Worm (Caenorhabditis elegans) whole organism, young adult: ENCODE results near the gene C23F12.9.

Experiments used
- B0035.1 ChIP-seq: sonication (generic microtip); optimal IDR thresholded peaks from 2 replicates; lab custom pipeline; 2016; ENCODE audit warnings: missing genetic modification characterization, mild to moderate bottlenecking, missing compliant biosample characterization, missing genotype, missing genetic modification reagents
- D2030.7 ChIP-seq: fragments of 200-800 bp; sonication (Bioruptor generic); IDR thresholded peaks from 2 replicates; pipeline ENCODE4 v1.3.6; 2022; ENCODE audit warnings: missing genetic modification reagents, missing genetic modification characterization, missing compliant biosample characterization
- F57C9.4 ChIP-seq: sonication (generic microtip); optimal IDR thresholded peaks from 2 replicates; lab custom pipeline; 2017; ENCODE audit warnings: mild to moderate bottlenecking, missing genetic modification characterization, missing compliant biosample characterization
- ama-1 ChIP-seq, 3 experiments: fragments of 150-350 bp in 1 of 3; sonication (generic microtip) in 2 of 3; optimal IDR thresholded peaks; 2 replicates each; lab custom pipeline; 2014 to 2018; ENCODE audit warnings: missing biosample characterization in 2 of 3, missing genetic modification characterization in 2 of 3, missing genetic modification reagents in 2 of 3
- aptf-3 ChIP-seq: fragments of 200-800 bp; sonication (Bioruptor generic); IDR thresholded peaks from 2 replicates; pipeline ENCODE4 v1.3.6; 2022; ENCODE audit warnings: missing genetic modification characterization, missing compliant biosample characterization
- cebp-1 ChIP-seq, 2 experiments: fragments of 200-800 bp in 1 of 2; sonication (Bioruptor generic) in 1 of 2; sonication (generic microtip) in 1 of 2; IDR thresholded peaks in 1 of 2; optimal IDR thresholded peaks in 1 of 2; 2 replicates each; pipeline versions ENCODE4 v1.3.6 to Lab custom; 2017 to 2022; ENCODE audit warnings: missing compliant biosample characterization in 2 of 2, missing genetic modification characterization in 2 of 2, mild to moderate bottlenecking in 1 of 2, missing genetic modification reagents in 1 of 2, moderate library complexity in 1 of 2
- ceh-79 ChIP-seq: sonication (generic microtip); optimal IDR thresholded peaks from 2 replicates; lab custom pipeline; 2017; ENCODE audit warnings: mild to moderate bottlenecking, missing genetic modification characterization, missing compliant biosample characterization
- die-1 ChIP-seq: sonication (generic microtip); optimal IDR thresholded peaks from 2 replicates; lab custom pipeline; 2016; ENCODE audit warnings: missing genotype, mild to moderate bottlenecking, missing genetic modification characterization, missing compliant biosample characterization
- dpff-1 ChIP-seq: sonication (generic microtip); optimal IDR thresholded peaks from 2 replicates; lab custom pipeline; 2017; ENCODE audit warnings: mild to moderate bottlenecking, missing genetic modification characterization, missing compliant biosample characterization
- dpl-1 ChIP-seq: fragments of 150-350 bp; optimal IDR thresholded peaks from 2 replicates; lab custom pipeline; 2014; ENCODE audit warnings: missing biosample characterization, missing genetic modification reagents, missing genetic modification characterization
- ekl-4 ChIP-seq: fragments of 200-800 bp; sonication (Bioruptor generic); IDR thresholded peaks from 2 replicates; pipeline ENCODE4 v1.3.6; 2022; ENCODE audit warnings: missing genetic modification reagents, missing genetic modification characterization, missing compliant biosample characterization
- fkh-3 ChIP-seq: sonication (generic microtip); optimal IDR thresholded peaks from 2 replicates; lab custom pipeline; 2016; ENCODE audit warnings: mild to moderate bottlenecking, missing genetic modification characterization, missing compliant biosample characterization
- hsf-1 ChIP-seq: fragments of 200-800 bp; sonication (Bioruptor generic); IDR thresholded peaks from 2 replicates; pipeline ENCODE4 v1.3.6; 2022; ENCODE audit warnings: missing genetic modification reagents, missing genetic modification characterization, missing compliant biosample characterization
- lag-1 ChIP-seq: fragments of 200-800 bp; sonication (Bioruptor generic); IDR thresholded peaks from 2 replicates; pipeline ENCODE4 v1.3.6; 2022; ENCODE audit warnings: missing genetic modification reagents, missing genetic modification characterization, missing compliant biosample characterization
- let-526 ChIP-seq: fragments of 200-800 bp; sonication (Bioruptor generic); IDR thresholded peaks from 2 replicates; pipeline ENCODE4 v1.3.6; 2022; ENCODE audit warnings: missing genetic modification reagents, missing genetic modification characterization, missing compliant biosample characterization
- lin-35 ChIP-seq, 3 experiments: fragments of 150-350 bp in 2 of 3; sonication (generic microtip) in 1 of 3; optimal IDR thresholded peaks; 2 replicates each; lab custom pipeline; 2014 to 2018; ENCODE audit warnings: missing biosample characterization in 3 of 3, missing genetic modification characterization in 3 of 3, missing genetic modification reagents in 3 of 3
- lsl-1 ChIP-seq: fragments of 200-800 bp; sonication (Bioruptor generic); optimal IDR thresholded peaks from 2 replicates; lab custom pipeline; 2018; ENCODE audit warnings: mild to moderate bottlenecking, missing genetic modification characterization, moderate library complexity, missing compliant biosample characterization
- madf-10 ChIP-seq: sonication (generic microtip); optimal IDR thresholded peaks from 2 replicates; lab custom pipeline; 2016; ENCODE audit warnings: mild to moderate bottlenecking, missing genetic modification characterization, missing compliant biosample characterization
- mcd-1 ChIP-seq: fragments of 200-800 bp; sonication (Bioruptor generic); IDR thresholded peaks from 2 replicates; pipeline ENCODE4 v1.3.6; 2022; ENCODE audit warnings: missing genetic modification reagents, missing genetic modification characterization, missing compliant biosample characterization
- nfya-1 ChIP-seq: sonication (generic microtip); optimal IDR thresholded peaks from 2 replicates; lab custom pipeline; 2017; ENCODE audit warnings: antibody characterized with exemption, missing compliant biosample characterization, missing genetic modification characterization, borderline replicate concordance; ENCODE audit not compliant: insufficient read depth
- nfyb-1 ChIP-seq: fragments of 200-800 bp; sonication (Bioruptor generic); IDR thresholded peaks from 2 replicates; pipeline ENCODE4 v1.3.6; 2022; ENCODE audit warnings: missing genetic modification reagents, missing genetic modification characterization, missing compliant biosample characterization
- nhr-179 ChIP-seq: sonication (generic microtip); optimal IDR thresholded peaks from 2 replicates; lab custom pipeline; 2016; ENCODE audit warnings: mild to moderate bottlenecking, missing genetic modification characterization, missing compliant biosample characterization
- nhr-80 ChIP-seq: sonication (generic microtip); optimal IDR thresholded peaks from 2 replicates; lab custom pipeline; 2016; ENCODE audit warnings: missing genetic modification characterization, missing compliant biosample characterization
- sdz-38 ChIP-seq: sonication (generic microtip); optimal IDR thresholded peaks from 2 replicates; lab custom pipeline; 2016; ENCODE audit warnings: missing genotype, missing genetic modification characterization, missing compliant biosample characterization
- sea-2 ChIP-seq: fragments of 200-800 bp; sonication (Bioruptor generic); IDR thresholded peaks from 2 replicates; pipeline ENCODE4 v1.3.6; 2022; ENCODE audit warnings: missing genetic modification characterization, missing compliant biosample characterization
- snpc-3.4 ChIP-seq: sonication (generic microtip); optimal IDR thresholded peaks from 2 replicates; lab custom pipeline; 2017; ENCODE audit warnings: missing genetic modification characterization, mild to moderate bottlenecking, missing compliant biosample characterization, antibody characterized with exemption, moderate library complexity, missing genotype, missing genetic modification reagents
- tlf-1 ChIP-seq: fragments of 200-800 bp; sonication (Bioruptor generic); optimal IDR thresholded peaks from 2 replicates; lab custom pipeline; 2018; ENCODE audit warnings: mild to moderate bottlenecking, missing genetic modification characterization, missing compliant biosample characterization
- unc-62 ChIP-seq: fragments of 150-350 bp; optimal IDR thresholded peaks from 2 replicates; lab custom pipeline; 2014; ENCODE audit warnings: missing biosample characterization, missing genetic modification reagents, missing genetic modification characterization
- ztf-18 ChIP-seq: sonication (generic microtip); optimal IDR thresholded peaks from 2 replicates; lab custom pipeline; 2016; ENCODE audit warnings: missing genotype, mild to moderate bottlenecking, missing genetic modification characterization, missing compliant biosample characterization

Gene C23F12.9

DNA sequence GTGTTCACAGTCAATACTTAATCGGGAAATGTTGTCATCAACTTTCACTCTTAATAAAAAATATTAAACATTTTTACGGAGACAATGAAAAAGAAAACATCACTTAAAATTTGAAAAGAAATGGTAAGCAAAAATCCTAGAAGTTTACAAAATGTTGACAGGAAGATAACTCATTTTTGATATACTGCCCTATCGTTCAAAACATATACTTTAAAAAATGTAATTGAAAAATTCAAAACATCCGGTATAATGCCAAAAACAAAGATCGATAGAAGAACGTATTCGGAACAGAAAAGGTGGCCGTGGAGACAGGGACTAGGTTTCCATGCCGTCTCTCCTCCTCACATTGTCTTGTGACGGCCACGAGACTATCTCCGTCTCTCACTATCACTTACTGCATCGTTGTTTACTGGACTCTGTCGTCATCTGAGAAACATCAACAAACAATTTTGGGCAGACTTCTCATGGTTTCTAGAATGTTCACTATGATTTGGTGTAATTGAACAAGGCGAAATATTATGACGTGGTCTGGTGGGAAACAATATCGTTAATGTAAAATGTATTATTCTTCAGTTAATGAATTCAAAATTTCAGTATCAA lies 46.4 kb upstream of the C23F12.9 start, which contains the start of gene oga-1 (continued):
- no peak for TF ChIP-seq ama-1 (optimal IDR thresholded peaks at IDR 0.05; lab: Kevin White, UChicago)
- TF ChIP-seq ama-1 (GFP tag; optimal IDR thresholded peaks at IDR 0.05; lab: Kevin White, UChicago), result no peak
- TF ChIP-seq nfya-1, result no peak
- TF ChIP-seq cebp-1 (GFP tag; IDR thresholded peaks at IDR 0.05; lab: Robert Waterston, UW), result no peak; the same call in 1 of the 2 replicates
- TF ChIP-seq cebp-1 (tag; optimal IDR thresholded peaks at IDR 0.05; lab: Kevin White, UChicago), result no peak
- TF ChIP-seq mcd-1 (GFP tag; lab: Robert Waterston, UW), result no peak
- peak; percentile 63 for TF ChIP-seq ekl-4 (GFP tag; lab: Robert Waterston, UW)

DNA sequence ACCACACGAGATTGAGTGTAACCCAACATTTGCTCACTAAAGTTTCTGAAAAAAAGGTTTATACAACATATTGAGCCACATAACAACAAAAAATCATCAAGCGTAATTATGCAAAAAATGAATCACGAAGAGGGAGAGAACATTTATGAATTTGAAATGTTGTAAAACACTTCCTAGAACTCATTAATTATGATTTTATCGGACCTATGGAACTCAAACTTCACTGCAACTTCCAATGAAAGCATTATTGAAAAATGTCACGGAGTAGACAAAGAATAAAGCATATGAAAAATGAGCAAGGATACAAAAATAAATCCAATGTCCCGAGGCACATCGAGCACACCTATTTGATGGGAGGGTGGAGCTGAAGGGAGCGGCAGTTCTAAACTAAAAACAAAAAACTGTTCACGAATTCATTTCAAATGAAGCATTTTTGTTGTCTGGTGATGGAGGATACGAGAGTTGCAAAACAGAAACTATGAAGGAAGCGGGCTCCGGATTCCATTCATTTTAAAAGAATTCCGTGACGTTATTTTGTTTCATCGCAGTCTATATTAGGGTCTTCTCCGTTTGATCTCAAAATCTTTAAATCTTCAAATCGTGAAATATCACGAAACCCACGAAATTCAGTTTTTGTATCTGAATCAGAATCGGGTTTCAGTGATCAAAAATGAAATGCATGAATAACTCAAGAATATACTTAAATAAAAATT lies 43.9 kb upstream of the C23F12.9 start, which contains the start of gene flp-20:
Gene flp-20, minus strand, starts transcription at position 51 of the 713 bp plus-strand sequence.
- no peak for TF ChIP-seq unc-62
- TF ChIP-seq fkh-3 (tag; lab: Kevin White, UChicago), result no peak
- TF ChIP-seq lin-35 (GFP tag; optimal IDR thresholded peaks at IDR 0.05; lab: Kevin White, UChicago), result no peak
- no peak for TF ChIP-seq hsf-1 (GFP tag; lab: Robert Waterston, UW)
- TF ChIP-seq lag-1 (GFP tag; lab: Robert Waterston, UW), result no peak
- TF ChIP-seq aptf-3 (GFP tag; lab: Robert Waterston, UW), result no peak
- TF ChIP-seq dpl-1, result no peak
- TF ChIP-seq dpff-1 (tag; lab: Kevin White, UChicago), result no peak
- TF ChIP-seq madf-10 (tag; lab: Kevin White, UChicago), result no peak
- no peak for TF ChIP-seq nfyb-1 (GFP tag; lab: Robert Waterston, UW)
- no peak for TF ChIP-seq let-526 (GFP tag; lab: Robert Waterston, UW)
- no peak for TF ChIP-seq F57C9.4 (tag; lab: Kevin White, UChicago)
- TF ChIP-seq lsl-1 (GFP tag; lab: Kevin White, UChicago), result no peak
- no peak for TF ChIP-seq nhr-179 (tag; lab: Kevin White, UChicago)

DNA sequence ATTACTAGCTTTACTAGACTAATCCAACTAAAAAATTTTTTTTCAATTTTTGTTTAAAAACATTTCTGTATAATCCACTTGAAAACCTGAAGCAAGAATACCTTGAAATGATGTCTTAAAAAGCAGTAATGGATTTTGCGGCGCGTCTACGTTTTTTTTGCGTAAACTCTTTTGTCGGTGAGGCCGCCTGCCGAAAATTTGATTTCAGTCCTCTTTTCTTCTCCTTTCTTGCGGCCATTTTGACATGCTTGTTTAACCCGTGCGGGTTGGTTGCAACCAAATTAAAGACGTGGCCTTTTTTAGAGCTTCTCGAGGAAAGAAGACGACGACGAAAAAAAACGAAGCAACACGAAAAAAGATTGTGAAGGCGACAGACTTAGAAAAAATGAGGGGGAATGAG lies 32.7 kb upstream of the C23F12.9 start:
- no peak for TF ChIP-seq ceh-79 (tag; lab: Kevin White, UChicago)

- peak; percentile 64 for TF ChIP-seq nhr-80 (tag; lab: Kevin White, UChicago)
- TF ChIP-seq sea-2 (GFP tag; lab: Robert Waterston, UW), result no peak
Measured at ce11 chrX:9364082-9364481, 29.8 kb upstream of the C23F12.9 start.

- TF ChIP-seq D2030.7, result no peak
- TF ChIP-seq die-1 (tag; lab: Kevin White, UChicago), result no peak
- no peak for TF ChIP-seq tlf-1 (GFP tag; lab: Kevin White, UChicago)
- TF ChIP-seq B0035.1 (tag; lab: Kevin White, UChicago), result no peak
- no peak for TF ChIP-seq ztf-18 (tag; lab: Kevin White, UChicago)
- no peak for TF ChIP-seq sdz-38 (tag; lab: Kevin White, UChicago)
- no peak for TF ChIP-seq snpc-3.4 (tag; lab: Kevin White, UChicago)
Measured at ce11 chrX:9364501-9364900, 29.3 kb upstream of the C23F12.9 start, which contains the start of gene pkc-2. pkc-2 (plus strand) TSS chrX:9364818.
